Fruit fly (Drosophila melanogaster) whole organism, embryonic: Measurements from ENCODE around the gene Cyp28c1.
A peak's percentile ranks its signal among the peaks of the same experiment; 100 is the strongest.

Experiments
- Atf6 ChIP-seq: fragments of 200-800 bp; sonication (Bioruptor generic); IDR thresholded peaks from 2 replicates; pipeline ENCODE4 v1.3.6; 2022; ENCODE audit warnings: missing biosample characterization, missing genetic modification characterization
- Bdp1 ChIP-seq: fragments of 200-800 bp; sonication (Bioruptor generic); optimal IDR thresholded peaks from 3 replicates; lab custom pipeline; 2016; ENCODE audit warnings: missing biosample characterization, missing genetic modification characterization
- Bgb ChIP-seq: fragments of 200-800 bp; sonication (Bioruptor generic); IDR thresholded peaks from 2 replicates; pipeline ENCODE4 v1.3.6; 2022; ENCODE audit warnings: missing biosample characterization, missing genetic modification characterization; ENCODE audit not compliant: partially characterized antibody
- C15 ChIP-seq: fragments of 200-800 bp; sonication (Bioruptor generic); IDR thresholded peaks from 3 replicates; pipeline ENCODE4 v1.3.6; 2022; ENCODE audit warnings: missing biosample characterization, missing genetic modification characterization
- CG11085 ChIP-seq: fragments of 200-800 bp; sonication (Bioruptor generic); IDR thresholded peaks from 2 replicates; pipeline ENCODE4 v1.3.6; 2022; ENCODE audit warnings: missing biosample characterization, missing genetic modification characterization
- CG16815 ChIP-seq: fragments of 200-800 bp; sonication (Bioruptor generic); optimal IDR thresholded peaks from 3 replicates; lab custom pipeline; 2017; ENCODE audit warnings: missing biosample characterization, mild to moderate bottlenecking, missing genetic modification characterization
- CG17359 ChIP-seq: fragments of 200-800 bp; sonication (Bioruptor generic); optimal IDR thresholded peaks from 3 replicates; lab custom pipeline; 2018; ENCODE audit warnings: missing biosample characterization, mild to moderate bottlenecking, missing genetic modification characterization, moderate library complexity
- CG17912 ChIP-seq: fragments of 200-800 bp; sonication (Bioruptor generic); optimal IDR thresholded peaks from 2 replicates; lab custom pipeline; 2018; ENCODE audit warnings: missing biosample characterization, mild to moderate bottlenecking, missing genetic modification characterization
- CG2116 ChIP-seq: fragments of 200-800 bp; sonication (Bioruptor generic); optimal IDR thresholded peaks from 3 replicates; lab custom pipeline; 2018; ENCODE audit warnings: missing biosample characterization, mild to moderate bottlenecking, missing genetic modification characterization
- CG2199 ChIP-seq: fragments of 200-800 bp; sonication (Bioruptor generic); IDR thresholded peaks from 3 replicates; pipeline ENCODE4 v1.3.6; 2022; ENCODE audit warnings: missing biosample characterization, missing genetic modification characterization
- CG32767 ChIP-seq: fragments of 200-800 bp; sonication (Bioruptor generic); IDR thresholded peaks from 2 replicates; pipeline ENCODE4 v1.3.6; 2022; ENCODE audit warnings: missing biosample characterization, missing genetic modification characterization
- CG3281 ChIP-seq: fragments of 200-800 bp; sonication (Bioruptor generic); optimal IDR thresholded peaks from 3 replicates; lab custom pipeline; 2017; ENCODE audit warnings: missing biosample characterization, mild to moderate bottlenecking, missing genetic modification characterization
- CG4730 ChIP-seq: fragments of 200-800 bp; sonication (Bioruptor generic); IDR thresholded peaks from 2 replicates; pipeline ENCODE4 v1.3.6; 2022; ENCODE audit warnings: missing biosample characterization, missing genetic modification characterization
- CG8359 ChIP-seq: fragments of 200-800 bp; sonication (Bioruptor generic); optimal IDR thresholded peaks from 2 replicates; lab custom pipeline; 2017; ENCODE audit warnings: missing biosample characterization, mild to moderate bottlenecking, missing genetic modification characterization, borderline replicate concordance
- CG8478 ChIP-seq: fragments of >200 bp; optimal IDR thresholded peaks from 2 replicates; lab custom pipeline; 2018
- Dad ChIP-seq: fragments of 200-800 bp; sonication (Bioruptor generic); optimal IDR thresholded peaks from 3 replicates; lab custom pipeline; 2016; ENCODE audit warnings: missing biosample characterization, missing genetic modification characterization
- Dbx ChIP-seq: fragments of 200-800 bp; sonication (Bioruptor generic); IDR thresholded peaks from 3 replicates; pipeline ENCODE4 v1.3.6; 2022; ENCODE audit warnings: missing biosample characterization, missing genetic modification characterization
- Doc3 ChIP-seq: fragments of 200-800 bp; sonication (Bioruptor generic); IDR thresholded peaks from 3 replicates; pipeline ENCODE4 v1.3.6; 2022; ENCODE audit warnings: missing biosample characterization, missing genetic modification characterization; ENCODE audit not compliant: partially characterized antibody
- Fer1 ChIP-seq: fragments of 200-800 bp; sonication (Bioruptor generic); optimal IDR thresholded peaks from 2 replicates; lab custom pipeline; 2017; ENCODE audit warnings: missing biosample characterization, mild to moderate bottlenecking, missing genetic modification characterization
- Fer2 ChIP-seq: fragments of 200-800 bp; sonication (Bioruptor generic); optimal IDR thresholded peaks from 2 replicates; lab custom pipeline; 2018; ENCODE audit warnings: missing biosample characterization, mild to moderate bottlenecking, missing genetic modification characterization, moderate library complexity
- HLH4C ChIP-seq: fragments of 200-800 bp; sonication (Bioruptor generic); IDR thresholded peaks from 3 replicates; pipeline ENCODE4 v1.3.6; 2022; ENCODE audit warnings: missing biosample characterization, missing genetic modification characterization; ENCODE audit not compliant: partially characterized antibody
- HLH54F ChIP-seq: fragments of 200-800 bp; sonication (Bioruptor generic); optimal IDR thresholded peaks from 3 replicates; lab custom pipeline; 2016; ENCODE audit warnings: missing biosample characterization, missing genetic modification characterization
- Hey ChIP-seq: fragments of 200-800 bp; sonication (Bioruptor generic); optimal IDR thresholded peaks from 3 replicates; lab custom pipeline; 2018; ENCODE audit warnings: missing biosample characterization, mild to moderate bottlenecking, missing genetic modification characterization
- HmgD ChIP-seq: fragments of 200-800 bp; sonication (Bioruptor generic); optimal IDR thresholded peaks from 3 replicates; lab custom pipeline; 2016; ENCODE audit warnings: missing biosample characterization, missing genetic modification characterization
- Jarid2 ChIP-seq: fragments of 200-800 bp; sonication (Bioruptor generic); optimal IDR thresholded peaks from 3 replicates; lab custom pipeline; 2017; ENCODE audit warnings: mild to moderate bottlenecking, missing biosample characterization, missing genetic modification reagents, missing genetic modification characterization
- Lpt ChIP-seq: fragments of >200 bp; optimal IDR thresholded peaks from 2 replicates; lab custom pipeline; 2018; ENCODE audit warnings: missing biosample characterization, missing genetic modification characterization
- MBD-R2 ChIP-seq: fragments of 200-800 bp; sonication (Bioruptor generic); IDR thresholded peaks from 2 replicates; pipeline ENCODE4 v1.3.6; 2022; ENCODE audit warnings: missing biosample characterization, missing genetic modification characterization
- Nf-YB ChIP-seq: fragments of 200-800 bp; sonication (Bioruptor generic); optimal IDR thresholded peaks from 3 replicates; lab custom pipeline; 2019; ENCODE audit warnings: missing biosample characterization, mild to moderate bottlenecking, missing genetic modification characterization, moderate library complexity
- Ptx1 ChIP-seq: fragments of 200-800 bp; sonication (Bioruptor generic); IDR thresholded peaks from 2 replicates; pipeline ENCODE4 v1.3.6; 2022; ENCODE audit warnings: missing biosample characterization, missing genetic modification characterization
- Tbp ChIP-seq: fragments of >200 bp; optimal IDR thresholded peaks from 2 replicates; lab custom pipeline; 2018; ENCODE audit warnings: missing biosample characterization, missing genetic modification characterization
- YL-1 ChIP-seq: fragments of 200-800 bp; sonication (Bioruptor generic); optimal IDR thresholded peaks from 3 replicates; lab custom pipeline; 2017; ENCODE audit warnings: missing biosample characterization, mild to moderate bottlenecking, missing genetic modification characterization
- bigmax ChIP-seq: fragments of 200-800 bp; sonication (Bioruptor generic); optimal IDR thresholded peaks from 2 replicates; lab custom pipeline; 2018; ENCODE audit warnings: missing biosample characterization, mild to moderate bottlenecking, missing genetic modification characterization
- corto ChIP-seq: fragments of 200-800 bp; sonication (Bioruptor generic); optimal IDR thresholded peaks from 2 replicates; lab custom pipeline; 2016; ENCODE audit warnings: missing biosample characterization, mild to moderate bottlenecking, missing genetic modification characterization, moderate library complexity
- dm ChIP-seq: fragments of 200-800 bp; sonication (Bioruptor generic); optimal IDR thresholded peaks from 3 replicates; lab custom pipeline; 2016; ENCODE audit warnings: missing biosample characterization, missing genetic modification characterization
- dmrt99B ChIP-seq: fragments of 200-800 bp; sonication (Bioruptor generic); optimal IDR thresholded peaks from 2 replicates; lab custom pipeline; 2018; ENCODE audit warnings: missing biosample characterization, mild to moderate bottlenecking, missing genetic modification characterization, moderate library complexity
- ewg ChIP-seq: fragments of 200-800 bp; sonication (Bioruptor generic); optimal IDR thresholded peaks from 3 replicates; lab custom pipeline; 2017; ENCODE audit warnings: mild to moderate bottlenecking, missing biosample characterization, missing genetic modification reagents, missing genetic modification characterization
- gsb ChIP-seq: fragments of 200-800 bp; sonication (Bioruptor generic); IDR thresholded peaks from 2 replicates; pipeline ENCODE4 v1.3.6; 2022; ENCODE audit warnings: missing biosample characterization, missing genetic modification characterization
- gsb-n ChIP-seq: fragments of 200-800 bp; sonication (Bioruptor generic); optimal IDR thresholded peaks from 3 replicates; lab custom pipeline; 2018; ENCODE audit warnings: missing biosample characterization, mild to moderate bottlenecking, missing genetic modification characterization
- hth ChIP-seq: fragments of >200 bp; optimal IDR thresholded peaks from 2 replicates; lab custom pipeline; 2017; ENCODE audit warnings: inconsistent platforms
- inv ChIP-seq: fragments of 200-800 bp; sonication (Bioruptor generic); IDR thresholded peaks from 2 replicates; pipeline ENCODE4 v1.3.6; 2022; ENCODE audit warnings: missing biosample characterization, missing genetic modification characterization; ENCODE audit not compliant: partially characterized antibody
- lilli ChIP-seq: fragments of 200-800 bp; sonication (Bioruptor generic); optimal IDR thresholded peaks from 3 replicates; lab custom pipeline; 2016; ENCODE audit warnings: missing biosample characterization, missing genetic modification characterization
- mam ChIP-seq: fragments of 200-800 bp; sonication (Bioruptor generic); optimal IDR thresholded peaks from 3 replicates; lab custom pipeline; 2016; ENCODE audit warnings: missing biosample characterization, missing genetic modification characterization
- mirr ChIP-seq: fragments of 200-800 bp; sonication (Bioruptor generic); optimal IDR thresholded peaks from 3 replicates; lab custom pipeline; 2018; ENCODE audit warnings: missing biosample characterization, mild to moderate bottlenecking, missing genetic modification characterization
- mld ChIP-seq: fragments of 200-800 bp; sonication (Bioruptor generic); IDR thresholded peaks from 3 replicates; pipeline ENCODE4 v1.3.6; 2022; ENCODE audit warnings: missing biosample characterization, missing genetic modification characterization; ENCODE audit not compliant: partially characterized antibody
- p53 ChIP-seq: fragments of 200-800 bp; sonication (Bioruptor generic); optimal IDR thresholded peaks from 2 replicates; lab custom pipeline; 2016; ENCODE audit warnings: missing biosample characterization, missing genetic modification characterization
- seq ChIP-seq: fragments of 200-800 bp; sonication (Bioruptor generic); IDR thresholded peaks from 2 replicates; pipeline ENCODE4 v1.3.6; 2022; ENCODE audit warnings: missing biosample characterization, missing genetic modification characterization
- sob ChIP-seq: fragments of 200-800 bp; sonication (Bioruptor generic); IDR thresholded peaks from 2 replicates; pipeline ENCODE4 v1.3.6; 2022; ENCODE audit warnings: missing biosample characterization, missing genetic modification characterization
- wek ChIP-seq: fragments of 200-800 bp; sonication (Bioruptor generic); optimal IDR thresholded peaks from 3 replicates; lab custom pipeline; 2018; ENCODE audit warnings: missing biosample characterization, mild to moderate bottlenecking, missing genetic modification characterization, moderate library complexity
- zen2 ChIP-seq: fragments of 200-800 bp; sonication (Bioruptor generic); IDR thresholded peaks from 3 replicates; pipeline ENCODE4 v1.3.6; 2022; ENCODE audit warnings: missing biosample characterization, missing genetic modification characterization; ENCODE audit not compliant: partially characterized antibody
- zf30C ChIP-seq: fragments of 200-800 bp; sonication (Bioruptor generic); optimal IDR thresholded peaks from 3 replicates; lab custom pipeline; 2018; ENCODE audit warnings: missing biosample characterization, mild to moderate bottlenecking, missing genetic modification characterization

Gene Cyp28c1

DNA sequence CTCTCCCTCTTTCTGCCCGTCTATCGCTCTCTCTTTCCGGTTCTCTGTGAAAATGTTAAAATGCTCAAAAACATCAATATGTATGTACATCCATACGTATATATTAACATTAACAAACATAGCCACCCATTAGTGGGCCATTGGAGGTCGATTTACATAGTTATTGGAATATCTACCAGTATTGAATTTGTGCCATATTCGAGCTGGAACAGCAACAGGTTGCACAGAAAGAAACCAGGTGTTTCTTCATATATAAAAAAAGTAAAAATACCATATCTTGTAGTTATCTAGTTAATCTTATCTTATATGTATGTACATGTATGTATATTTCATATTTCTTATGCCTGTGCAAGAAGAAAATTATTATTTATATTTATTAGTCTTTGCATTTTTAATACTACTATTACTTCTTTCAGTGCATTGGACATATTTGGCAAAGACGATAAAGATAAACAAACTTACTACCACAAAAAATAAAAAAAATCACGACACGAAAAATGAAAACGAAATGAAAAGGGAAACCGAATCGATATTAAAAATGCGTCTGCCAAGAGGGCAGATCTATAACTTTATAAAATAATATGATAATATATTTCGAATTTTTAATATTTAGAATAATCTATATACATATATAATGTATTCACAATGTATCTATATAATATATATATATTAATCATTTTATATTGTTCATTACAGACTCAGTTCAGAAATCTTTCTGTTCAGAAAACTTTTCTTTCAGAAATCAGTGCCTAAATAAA lies 9.3 kb downstream of the Cyp28c1 start (continued):
- TF ChIP-seq MBD-R2 (no peak), C15 (GFP tag; lab: Robert Waterston, UW) (no peak), CG11085 (GFP tag; lab: Robert Waterston, UW) (no peak), mam (no peak), corto (GFP tag; lab: Kevin White, UChicago) (no peak), gsb-n (tag; lab: Kevin White, UChicago) (peak; percentile 5), YL-1 (no peak), dmrt99B (tag; lab: Kevin White, UChicago) (peak; percentile 79), wek (GFP tag; lab: Kevin White, UChicago) (no peak), p53 (GFP tag; lab: Kevin White, UChicago) (no peak), HLH4C (GFP tag; lab: Robert Waterston, UW) (no peak), CG8359 (GFP tag; lab: Kevin White, UChicago) (no peak), HmgD (no peak), lilli (GFP tag; lab: Kevin White, UChicago) (no peak), Atf6 (GFP tag; lab: Robert Waterston, UW) (0 out of 2 replicates have a peak, but pooled peaks have one; percentile 43), Lpt (no peak), Ptx1 (GFP tag; lab: Robert Waterston, UW) (peak; percentile 57), CG32767 (GFP tag; lab: Robert Waterston, UW) (no peak), HLH54F (GFP tag; lab: Kevin White, UChicago) (no peak), sob (GFP tag; lab: Robert Waterston, UW) (peak; percentile 41; the same call in 1 of the 2 replicates), bigmax (no peak), seq (peak; percentile 26; the same call in 1 of the 2 replicates), Doc3 (GFP tag; lab: Robert Waterston, UW) (no peak), CG17912 (GFP tag; lab: Kevin White, UChicago) (no peak), zen2 (no peak), CG17359 (tag; lab: Kevin White, UChicago) (peak; percentile 71), CG2199 (0 out of 3 replicates have a peak, but pooled peaks have one; percentile 19), CG16815 (GFP tag; lab: Kevin White, UChicago) (no peak), inv (GFP tag; lab: Robert Waterston, UW) (no peak), Dbx (GFP tag; lab: Robert Waterston, UW) (no peak), hth (lab: Kevin White, UChicago) (no peak), Bgb (GFP tag; lab: Robert Waterston, UW) (no peak), Hey (tag; lab: Kevin White, UChicago) (no peak), CG4730 (GFP tag; lab: Robert Waterston, UW) (no peak), Nf-YB (peak; percentile 15), gsb (GFP tag; lab: Robert Waterston, UW) (no peak), dm (GFP tag; lab: Kevin White, UChicago) (no peak), Tbp (GFP tag; lab: Kevin White, UChicago) (no peak), CG2116 (GFP tag; lab: Kevin White, UChicago) (no peak), Dad (GFP tag; lab: Kevin White, UChicago) (no peak), Fer1 (GFP tag; lab: Kevin White, UChicago) (peak; percentile 42), Fer2 (tag; lab: Kevin White, UChicago) (peak; percentile 17), Bdp1 (GFP tag; lab: Kevin White, UChicago) (no peak), CG3281 (GFP tag; lab: Kevin White, UChicago) (peak; percentile 37), ewg (GFP tag; lab: Kevin White, UChicago) (peak; percentile 14), Jarid2 (GFP tag; lab: Kevin White, UChicago) (no peak), mld (no peak), zf30C (no peak), mirr (GFP tag; lab: Kevin White, UChicago) (peak; percentile 59), CG8478 (lab: Kevin White, UChicago) (no peak)
